Worm (Caenorhabditis elegans) whole organism, L3 larva: ENCODE results near the gene perm-2.

Experiments used
- ama-1 ChIP-seq: fragments of 150-350 bp; optimal IDR thresholded peaks from 2 replicates; lab custom pipeline; 2018
- fkh-10 ChIP-seq: sonication (generic microtip); optimal IDR thresholded peaks from 2 replicates; lab custom pipeline; 2017; ENCODE audit warnings: missing biosample characterization, missing genetic modification reagents, missing genetic modification characterization
- mdl-1 ChIP-seq: fragments of 150-350 bp; optimal IDR thresholded peaks from 2 replicates; lab custom pipeline; 2014; ENCODE audit warnings: missing biosample characterization, missing genetic modification characterization
- nfya-1 ChIP-seq: sonication (generic microtip); optimal IDR thresholded peaks from 2 replicates; lab custom pipeline; 2017; ENCODE audit warnings: missing genetic modification characterization, mild to moderate bottlenecking, missing compliant biosample characterization, antibody characterized with exemption, moderate library complexity; ENCODE audit not compliant: insufficient read depth
- nhr-76 ChIP-seq: fragments of 150-350 bp; sonication (generic microtip); optimal IDR thresholded peaks from 5 replicates; lab custom pipeline; 2014; ENCODE audit warnings: missing biosample characterization, missing genetic modification characterization

DNA sequence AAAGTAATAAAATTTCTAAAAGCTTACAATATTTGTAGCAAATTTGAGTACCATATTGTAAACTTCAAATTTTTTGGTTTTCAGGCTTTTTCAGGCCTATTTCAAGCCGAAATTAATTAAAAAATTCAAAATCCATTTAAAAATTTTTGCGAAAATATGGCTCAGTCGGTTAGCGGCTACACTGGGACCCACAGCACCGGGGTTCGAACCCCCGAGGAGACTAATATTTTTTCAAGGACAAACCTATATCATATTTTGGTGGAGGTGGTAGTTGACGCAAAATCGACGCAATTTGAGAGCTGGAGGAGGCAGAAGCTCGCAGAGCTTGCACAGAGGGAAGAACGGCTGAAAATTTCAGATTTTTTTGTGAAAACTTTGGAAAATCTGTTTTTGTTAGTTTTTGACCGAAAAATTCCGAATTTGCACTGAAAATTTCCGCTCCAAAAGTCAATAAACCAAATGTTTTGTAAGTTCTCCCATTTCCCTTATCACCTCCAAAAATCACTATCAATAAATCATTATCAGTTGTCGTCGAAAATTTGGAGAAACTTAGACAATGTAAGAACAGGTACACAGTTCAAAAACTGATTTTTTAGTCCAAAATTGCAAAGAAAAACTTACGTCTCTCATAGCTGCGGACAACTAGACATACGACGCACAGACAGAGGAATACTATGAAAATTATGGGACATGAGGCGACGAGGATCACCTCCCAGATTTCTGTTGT, 22.0 kb downstream of the perm-2 start:
- no peak for TF ChIP-seq fkh-10 (GFP tag; lab: Kevin White, UChicago)
- no peak for TF ChIP-seq mdl-1 (tag; lab: Kevin White, UChicago)
- TF ChIP-seq nhr-76 (tag; lab: Kevin White, UChicago): no peak
- no peak for TF ChIP-seq nfya-1 (tag; lab: Kevin White, UChicago)
- no peak for TF ChIP-seq ama-1 (lab: Kevin White, UChicago)
